Worm (Caenorhabditis elegans) whole organism, early embryonic: Measurements from ENCODE around the gene npp-23.

ENCODE experiments used
- B0310.2 ChIP-seq: sonication (generic microtip); optimal IDR thresholded peaks from 2 replicates; lab custom pipeline; 2016; ENCODE audit warnings: mild to moderate bottlenecking, missing genetic modification characterization, missing compliant biosample characterization
- F13C5.2 ChIP-seq: sonication (generic microtip); optimal IDR thresholded peaks from 2 replicates; lab custom pipeline; 2017; ENCODE audit warnings: mild to moderate bottlenecking, missing genetic modification characterization, inconsistent platforms, missing compliant biosample characterization
- ama-1 ChIP-seq: fragments of 150-350 bp; optimal IDR thresholded peaks from 2 replicates; lab custom pipeline; 2014
- ceh-13 ChIP-seq: fragments of 200-800 bp; sonication (Bioruptor generic); optimal IDR thresholded peaks from 2 replicates; lab custom pipeline; 2018; ENCODE audit warnings: mild to moderate bottlenecking, missing genetic modification characterization, missing compliant biosample characterization
- ceh-36 ChIP-seq: sonication (generic microtip); optimal IDR thresholded peaks from 2 replicates; lab custom pipeline; 2016; ENCODE audit warnings: missing genetic modification characterization, inconsistent platforms, missing compliant biosample characterization
- ets-7 ChIP-seq: sonication (generic microtip); optimal IDR thresholded peaks from 2 replicates; lab custom pipeline; 2016; ENCODE audit warnings: missing genotype, missing genetic modification characterization, missing compliant biosample characterization
- flt-1 ChIP-seq: fragments of 200-800 bp; sonication (Bioruptor generic); IDR thresholded peaks from 2 replicates; pipeline ENCODE4 v1.3.6; 2022; ENCODE audit warnings: missing genetic modification characterization, missing compliant biosample characterization
- hmbx-1 ChIP-seq: sonication (generic microtip); optimal IDR thresholded peaks from 2 replicates; lab custom pipeline; 2016; ENCODE audit warnings: mild to moderate bottlenecking, missing genetic modification characterization, missing compliant biosample characterization
- hmg-4 ChIP-seq: fragments of 200-800 bp; sonication (Bioruptor generic); optimal IDR thresholded peaks from 2 replicates; lab custom pipeline; 2018; ENCODE audit warnings: mild to moderate bottlenecking, missing genetic modification characterization, missing compliant biosample characterization
- hnd-1 ChIP-seq: sonication (generic microtip); optimal IDR thresholded peaks from 2 replicates; lab custom pipeline; 2016; ENCODE audit warnings: missing genetic modification characterization, missing compliant biosample characterization
- pes-1 ChIP-seq: fragments of 200-800 bp; sonication (Bioruptor generic); IDR thresholded peaks from 2 replicates; pipeline ENCODE4 v1.3.6; 2022; ENCODE audit warnings: missing genetic modification reagents, missing genetic modification characterization, missing compliant biosample characterization
- scrt-1 ChIP-seq: fragments of 200-800 bp; sonication (Bioruptor generic); IDR thresholded peaks from 2 replicates; pipeline ENCODE4 v1.3.6; 2022; ENCODE audit warnings: missing genetic modification characterization, missing compliant biosample characterization
- sea-1 ChIP-seq: fragments of 200-800 bp; sonication (Bioruptor generic); conservative IDR thresholded peaks from 2 replicates; pipeline ENCODE4 v1.3.6; 2022; ENCODE audit warnings: missing genetic modification characterization, missing compliant biosample characterization
- tbx-11 ChIP-seq: fragments of 200-800 bp; sonication (Bioruptor generic); IDR thresholded peaks from 2 replicates; pipeline ENCODE4 v1.3.6; 2022; ENCODE audit warnings: missing genetic modification characterization, missing compliant biosample characterization
- tbx-37 ChIP-seq: fragments of 200-800 bp; sonication (Bioruptor generic); conservative IDR thresholded peaks from 2 replicates; pipeline ENCODE4 v1.3.6; 2022; ENCODE audit warnings: missing genetic modification reagents, missing genetic modification characterization, missing compliant biosample characterization
- tra-4 ChIP-seq: sonication (generic microtip); optimal IDR thresholded peaks from 2 replicates; lab custom pipeline; 2017; ENCODE audit warnings: missing genetic modification characterization, missing compliant biosample characterization

npp-23 gene

ce11 chrIV:8821147-8821546 is 48.3 kb downstream of the npp-23 start, which contains the start of gene T28C6.5:
Gene T28C6.5, plus strand, starts transcription at chrIV:8821447.
- TF ChIP-seq F13C5.2 (tag; lab: Kevin White, UChicago) (no peak), ceh-36 (no peak), hmg-4 (no peak), tra-4 (tag; lab: Kevin White, UChicago) (no peak), hnd-1 (no peak), hmbx-1 (no peak), B0310.2 (tag; lab: Kevin White, UChicago) (no peak), tbx-37 (GFP tag; lab: Robert Waterston, UW) (no peak), scrt-1 (GFP tag; lab: Robert Waterston, UW) (no peak), pes-1 (GFP tag; lab: Robert Waterston, UW) (no peak), sea-1 (GFP tag; lab: Robert Waterston, UW) (no peak), ets-7 (tag; lab: Kevin White, UChicago) (no peak)

- TF ChIP-seq ets-7 (tag; lab: Kevin White, UChicago) (no peak), ceh-13 (GFP tag; lab: Kevin White, UChicago) (no peak), F13C5.2 (tag; lab: Kevin White, UChicago) (no peak), flt-1 (no peak), hmg-4 (no peak), tra-4 (tag; lab: Kevin White, UChicago) (no peak), scrt-1 (GFP tag; lab: Robert Waterston, UW) (no peak), ceh-36 (no peak), ama-1 (no peak), hnd-1 (no peak), tbx-11 (GFP tag; lab: Robert Waterston, UW) (no peak)
Measured at ce11 chrIV:8820041-8820440, 49.4 kb downstream of the npp-23 start, which contains the start of gene T28C6.3. Gene T28C6.3, plus strand, starts transcription at chrIV:8820341.

ce11 chrIV:8819471-8819870 is 50.0 kb downstream of the npp-23 start:
- TF ChIP-seq tbx-37 (GFP tag; lab: Robert Waterston, UW) = no peak
- TF ChIP-seq pes-1 (GFP tag; lab: Robert Waterston, UW) = 0 out of 2 replicates have a peak, but pooled peaks have one; percentile 15
- TF ChIP-seq hmg-4 = peak; percentile 49
